Worm (Caenorhabditis elegans) whole organism, L1 larva: ENCODE results near the gene atgl-1.

Experiments
- C16A3.4 ChIP-seq: fragments of 150-350 bp; optimal IDR thresholded peaks from 2 replicates; lab custom pipeline; 2014; ENCODE audit warnings: missing biosample characterization, missing genetic modification characterization
- C34B4.2 ChIP-seq: sonication (generic microtip); optimal IDR thresholded peaks from 2 replicates; lab custom pipeline; 2017; ENCODE audit warnings: mild to moderate bottlenecking, missing genetic modification characterization, missing compliant biosample characterization
- F16B12.6 ChIP-seq: fragments of 150-350 bp; optimal IDR thresholded peaks from 2 replicates; lab custom pipeline; 2014; ENCODE audit warnings: missing biosample characterization, missing genetic modification characterization
- ceh-88 ChIP-seq: fragments of 200-800 bp; sonication (Bioruptor generic); IDR thresholded peaks from 2 replicates; pipeline ENCODE4 v1.3.6; 2022; ENCODE audit warnings: missing genetic modification characterization, missing compliant biosample characterization
- ces-1 ChIP-seq: fragments of 150-350 bp; optimal IDR thresholded peaks from 2 replicates; lab custom pipeline; 2014; ENCODE audit warnings: missing biosample characterization, missing genetic modification reagents, missing genetic modification characterization
- dpl-1 ChIP-seq, 3 experiments: fragments of 150-350 bp in 2 of 3; sonication (generic microtip) in 1 of 3; optimal IDR thresholded peaks; 2 replicates each; lab custom pipeline; 2014 to 2017; ENCODE audit warnings: missing biosample characterization in 3 of 3, missing genetic modification characterization in 3 of 3, missing genetic modification reagents in 3 of 3
- efl-1 ChIP-seq, 4 experiments: fragments of 150-350 bp; optimal IDR thresholded peaks in 3 of 4; peaks in 1 of 4; 1 replicate in 1 of 4; 2 replicates in 3 of 4; lab custom pipeline; 2014; ENCODE audit warnings: missing biosample characterization in 2 of 4, missing genetic modification characterization in 2 of 4, missing genetic modification reagents in 2 of 4
- fos-1 ChIP-seq: fragments of 150-350 bp; optimal IDR thresholded peaks from 2 replicates; lab custom pipeline; 2014; ENCODE audit warnings: missing biosample characterization, missing genetic modification characterization
- hpl-2 ChIP-seq: fragments of 150-350 bp; optimal IDR thresholded peaks from 2 replicates; lab custom pipeline; 2014; ENCODE audit warnings: missing biosample characterization, missing genetic modification reagents, missing genetic modification characterization
- jun-1 ChIP-seq: fragments of 150-350 bp; optimal IDR thresholded peaks from 2 replicates; lab custom pipeline; 2014; ENCODE audit warnings: missing biosample characterization, missing genetic modification reagents, missing genetic modification characterization
- lin-13 ChIP-seq: fragments of 150-350 bp; optimal IDR thresholded peaks from 2 replicates; lab custom pipeline; 2014; ENCODE audit warnings: missing biosample characterization, missing genetic modification reagents, missing genetic modification characterization
- lin-14 ChIP-seq: fragments of 200-800 bp; sonication (Bioruptor generic); optimal IDR thresholded peaks from 2 replicates; lab custom pipeline; 2018; ENCODE audit warnings: mild to moderate bottlenecking, missing genetic modification characterization, moderate library complexity, missing compliant biosample characterization
- lin-15B ChIP-seq: fragments of 150-350 bp; sonication (generic microtip); optimal IDR thresholded peaks from 3 replicates; lab custom pipeline; 2014; ENCODE audit warnings: missing biosample characterization, missing genetic modification characterization
- lin-35 ChIP-seq, 2 experiments: fragments of 150-350 bp; optimal IDR thresholded peaks; 2 replicates each; lab custom pipeline; 2014; ENCODE audit warnings: missing biosample characterization in 2 of 2, missing genetic modification characterization in 2 of 2, missing genetic modification reagents in 2 of 2
- lin-39 ChIP-seq: fragments of 150-350 bp; optimal IDR thresholded peaks from 2 replicates; lab custom pipeline; 2014; ENCODE audit warnings: missing biosample characterization, missing genetic modification reagents, missing genetic modification characterization
- lir-3 ChIP-seq: sonication (generic microtip); optimal IDR thresholded peaks from 2 replicates; lab custom pipeline; 2016; ENCODE audit warnings: mild to moderate bottlenecking, missing genetic modification characterization, moderate library complexity, missing compliant biosample characterization; ENCODE audit not compliant: poor library complexity
- lsy-2 ChIP-seq, 2 experiments: fragments of 150-350 bp; optimal IDR thresholded peaks; 2 replicates each; lab custom pipeline; 2014; ENCODE audit warnings: missing biosample characterization in 2 of 2, missing genetic modification characterization in 2 of 2
- mab-9 ChIP-seq: fragments of 200-800 bp; sonication (Bioruptor generic); IDR thresholded peaks from 2 replicates; pipeline ENCODE4 v1.3.6; 2022; ENCODE audit warnings: missing genetic modification reagents, missing genetic modification characterization, missing compliant biosample characterization
- mef-2 ChIP-seq: fragments of 150-350 bp; optimal IDR thresholded peaks from 2 replicates; lab custom pipeline; 2014; ENCODE audit warnings: missing biosample characterization, missing genetic modification characterization
- mep-1 ChIP-seq: fragments of 150-350 bp; optimal IDR thresholded peaks from 2 replicates; lab custom pipeline; 2014; ENCODE audit warnings: missing biosample characterization, missing genetic modification characterization
- nhr-11 ChIP-seq: fragments of 150-350 bp; optimal IDR thresholded peaks from 2 replicates; lab custom pipeline; 2014; ENCODE audit warnings: missing biosample characterization, missing genetic modification characterization
- nhr-19 ChIP-seq: fragments of 200-800 bp; sonication (Bioruptor generic); conservative IDR thresholded peaks from 2 replicates; pipeline ENCODE4 v1.3.6; 2022; ENCODE audit warnings: missing genetic modification characterization, missing compliant biosample characterization
- nhr-20 ChIP-seq: sonication (generic microtip); optimal IDR thresholded peaks from 2 replicates; lab custom pipeline; 2016; ENCODE audit warnings: mild to moderate bottlenecking, missing genetic modification characterization, missing compliant biosample characterization
- nhr-47 ChIP-seq: sonication (generic microtip); optimal IDR thresholded peaks from 2 replicates; lab custom pipeline; 2016; ENCODE audit warnings: mild to moderate bottlenecking, missing genetic modification characterization, moderate library complexity, missing compliant biosample characterization
- nhr-71 ChIP-seq: sonication (generic microtip); optimal IDR thresholded peaks from 2 replicates; lab custom pipeline; 2016; ENCODE audit warnings: mild to moderate bottlenecking, missing genetic modification characterization, moderate library complexity, missing compliant biosample characterization
- pqm-1 ChIP-seq: sonication (generic microtip); optimal IDR thresholded peaks from 3 replicates; lab custom pipeline; 2017; ENCODE audit warnings: missing biosample characterization, missing genetic modification characterization
- rnt-1 ChIP-seq: sonication (generic microtip); optimal IDR thresholded peaks from 2 replicates; lab custom pipeline; 2016; ENCODE audit warnings: mild to moderate bottlenecking, missing genetic modification characterization, moderate library complexity, missing compliant biosample characterization
- skn-1 ChIP-seq: fragments of 150-350 bp; optimal IDR thresholded peaks from 2 replicates; lab custom pipeline; 2014; ENCODE audit warnings: missing biosample characterization, missing genetic modification characterization
- snu-23 ChIP-seq: sonication (generic microtip); optimal IDR thresholded peaks from 2 replicates; lab custom pipeline; 2016; ENCODE audit warnings: missing genetic modification characterization, missing compliant biosample characterization
- sox-4 ChIP-seq: sonication (generic microtip); optimal IDR thresholded peaks from 2 replicates; lab custom pipeline; 2016; ENCODE audit warnings: missing genetic modification characterization, missing compliant biosample characterization
- sup-37 ChIP-seq: fragments of 200-800 bp; sonication (Bioruptor generic); optimal IDR thresholded peaks from 2 replicates; lab custom pipeline; 2018; ENCODE audit warnings: mild to moderate bottlenecking, missing genetic modification characterization, missing compliant biosample characterization
- swsn-7 ChIP-seq: sonication (generic microtip); optimal IDR thresholded peaks from 2 replicates; lab custom pipeline; 2016; ENCODE audit warnings: missing genetic modification characterization, missing compliant biosample characterization
- tbx-2 ChIP-seq: sonication (generic microtip); optimal IDR thresholded peaks from 2 replicates; lab custom pipeline; 2016; ENCODE audit warnings: missing genetic modification characterization, missing compliant biosample characterization
- unc-30 ChIP-seq: sonication (generic microtip); optimal IDR thresholded peaks from 2 replicates; lab custom pipeline; 2017; ENCODE audit warnings: missing biosample characterization, missing genetic modification characterization
- unc-62 ChIP-seq: fragments of 150-350 bp; optimal IDR thresholded peaks from 2 replicates; lab custom pipeline; 2014; ENCODE audit warnings: missing biosample characterization, missing genetic modification reagents, missing genetic modification characterization
- xbp-1 ChIP-seq: sonication (generic microtip); optimal IDR thresholded peaks from 2 replicates; lab custom pipeline; 2016; ENCODE audit warnings: missing genetic modification characterization, missing compliant biosample characterization
- zip-4 ChIP-seq: fragments of 200-800 bp; sonication (Bioruptor generic); optimal IDR thresholded peaks from 2 replicates; lab custom pipeline; 2018; ENCODE audit warnings: mild to moderate bottlenecking, missing genetic modification characterization, moderate library complexity, missing compliant biosample characterization
- ztf-11 ChIP-seq, 2 experiments: sonication (generic microtip); optimal IDR thresholded peaks; 2 replicates each; lab custom pipeline; 2016 to 2017; ENCODE audit warnings: missing genetic modification characterization in 2 of 2, missing biosample characterization in 1 of 2, missing compliant biosample characterization in 1 of 2
- ztf-4 ChIP-seq: fragments of 150-350 bp; optimal IDR thresholded peaks from 2 replicates; lab custom pipeline; 2014; ENCODE audit warnings: missing biosample characterization, missing genetic modification characterization

atgl-1 gene

DNA sequence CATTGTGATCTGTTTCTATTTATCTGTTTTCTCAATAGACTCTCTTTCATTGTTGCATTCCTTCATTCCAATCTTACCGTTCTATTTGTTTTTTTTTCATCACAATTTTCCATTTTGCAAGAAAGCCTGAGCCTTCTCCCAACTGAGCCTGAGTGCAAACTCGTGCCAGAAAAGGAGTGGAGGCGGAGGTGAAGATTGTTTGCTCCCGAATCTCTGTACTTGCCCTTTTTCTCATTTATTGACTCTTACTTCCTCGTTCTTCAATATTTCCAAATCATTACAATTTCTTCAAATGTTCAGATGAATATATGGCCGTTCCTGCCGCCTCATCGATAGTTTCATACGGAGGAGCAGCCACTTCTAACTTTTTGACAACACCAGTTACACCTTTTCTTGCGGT, 12.4 kb downstream of the atgl-1 start, which contains the start of gene let-756:
TSS of gene let-756 (plus strand) at position 301 of the 400 bp plus-strand sequence.
- TF ChIP-seq ces-1 (GFP tag; lab: Kevin White, UChicago), result no peak
- TF ChIP-seq, all 84 proteins: peak for 0

DNA sequence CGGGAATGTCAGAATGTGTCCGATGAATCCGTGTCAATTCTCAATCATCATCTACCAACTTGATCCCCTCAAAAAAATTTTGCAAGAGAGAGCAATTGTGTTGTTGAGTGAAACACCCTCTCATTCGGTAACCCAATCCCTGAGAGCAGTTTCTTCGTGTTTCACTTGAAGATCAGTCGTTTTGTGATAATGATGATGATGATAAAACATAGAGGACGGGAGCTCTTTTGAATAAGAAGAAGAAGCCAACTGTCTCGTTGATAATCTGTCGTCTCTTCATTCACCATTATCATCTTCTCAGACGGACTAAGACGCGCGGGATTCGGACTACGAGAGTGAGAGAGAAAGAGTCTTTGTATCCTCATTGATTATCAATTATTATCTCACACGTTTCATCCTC, 14.1 kb downstream of the atgl-1 start:
- TF ChIP-seq skn-1 (tag; lab: Kevin White, UChicago) (peak; percentile 29), nhr-20 (tag; lab: Kevin White, UChicago) (peak; percentile 30), rnt-1 (tag; lab: Kevin White, UChicago) (peak; percentile 65), jun-1 (tag; lab: Kevin White, UChicago) (no peak), lin-39 (tag; lab: Kevin White, UChicago) (no peak), mep-1 (tag; lab: Kevin White, UChicago) (peak; percentile 10), lsy-2 (tag; optimal IDR thresholded peaks at IDR 0.05; lab: Kevin White, UChicago) (peak; percentile 43 to 57), snu-23 (GFP tag; lab: Kevin White, UChicago) (peak; percentile 63), lin-14 (GFP tag; lab: Kevin White, UChicago) (peak; percentile 71), nhr-19 (peak; percentile 39), unc-30 (tag; lab: Kevin White, UChicago) (no peak), lir-3 (tag; lab: Kevin White, UChicago) (peak; percentile 4), C16A3.4 (tag; lab: Kevin White, UChicago) (peak; percentile 4), mab-9 (GFP tag; lab: Robert Waterston, UW) (no peak), C34B4.2 (no peak), lin-13 (GFP tag; lab: Kevin White, UChicago) (no peak), ztf-11 (tag; optimal IDR thresholded peaks at IDR 0.05; lab: Kevin White, UChicago) (no peak), nhr-71 (tag; lab: Kevin White, UChicago) (peak; percentile 80), ztf-4 (peak; percentile 36), pqm-1 (no peak)

DNA sequence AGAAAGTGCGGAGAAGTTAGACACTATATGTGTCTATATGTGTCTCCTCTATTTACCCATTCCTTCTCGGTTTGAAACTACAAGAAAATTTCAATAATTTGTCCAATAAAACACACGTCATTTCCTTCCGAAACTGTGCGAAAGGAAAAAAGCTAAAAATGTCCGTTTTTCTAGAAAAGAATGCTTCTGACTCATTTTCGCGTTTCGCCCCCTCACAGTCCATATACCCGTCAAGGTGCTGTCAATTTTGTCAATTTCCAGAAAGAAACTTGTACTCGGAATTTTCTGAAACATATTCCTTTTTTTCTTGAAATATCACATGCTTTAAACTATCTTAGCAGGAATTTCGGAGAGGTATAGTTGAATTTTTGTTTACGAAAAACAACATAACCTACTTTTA, 16.4 kb downstream of the atgl-1 start:
- TF ChIP-seq dpl-1 (GFP tag; optimal IDR thresholded peaks at IDR 0.05; lab: Kevin White, UChicago) (no peak), unc-62 (GFP tag; lab: Kevin White, UChicago) (no peak)

DNA sequence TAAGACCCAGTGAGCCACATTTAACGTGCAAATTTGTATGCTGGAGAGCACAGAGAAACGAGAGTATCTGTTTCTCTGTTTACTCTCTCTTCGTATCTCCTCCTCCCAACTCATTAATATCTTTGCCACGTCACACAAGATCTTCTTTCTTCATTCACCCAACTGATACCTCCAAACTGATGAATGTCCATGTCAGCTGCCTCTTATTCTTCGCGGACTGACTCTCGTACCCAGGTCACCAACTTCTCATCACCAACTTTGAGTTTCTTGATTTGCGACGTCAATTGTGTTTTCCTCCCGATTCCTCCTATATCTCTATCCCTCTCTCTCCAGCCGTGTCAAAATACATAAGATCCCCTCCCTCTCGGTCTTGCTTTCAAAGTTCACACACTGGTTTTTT, 16.9 kb downstream of the atgl-1 start:
- TF ChIP-seq efl-1 (optimal IDR thresholded peaks at IDR 0.05; lab: Kevin White, UChicago) (peak in 1 of 2 experiments; percentile 11), efl-1 (GFP tag; optimal IDR thresholded peaks at IDR 0.05 in 1 of 2; lab: Kevin White, UChicago) (peak in 1 of 2 experiments; percentile 49), lin-13 (GFP tag; lab: Kevin White, UChicago) (peak; percentile 60), lin-35 (GFP tag; optimal IDR thresholded peaks at IDR 0.05; lab: Kevin White, UChicago) (peak in 1 of 2 experiments; percentile 14), sup-37 (GFP tag; lab: Kevin White, UChicago) (peak; percentile 23), swsn-7 (tag; lab: Kevin White, UChicago) (peak; percentile 43), zip-4 (GFP tag; lab: Kevin White, UChicago) (no peak), fos-1 (tag; lab: Kevin White, UChicago) (no peak), snu-23 (GFP tag; lab: Kevin White, UChicago) (peak; percentile 67), lir-3 (tag; lab: Kevin White, UChicago) (peak; percentile 40), rnt-1 (tag; lab: Kevin White, UChicago) (peak; percentile 86), lin-14 (GFP tag; lab: Kevin White, UChicago) (peak; percentile 56), F16B12.6 (tag; lab: Kevin White, UChicago) (no peak), sox-4 (tag; lab: Kevin White, UChicago) (no peak), C34B4.2 (no peak), tbx-2 (tag; lab: Kevin White, UChicago) (peak; percentile 54), hpl-2 (GFP tag; lab: Kevin White, UChicago) (no peak), nhr-71 (tag; lab: Kevin White, UChicago) (peak; percentile 91), lin-39 (tag; lab: Kevin White, UChicago) (peak; percentile 57), lin-15B (tag; lab: Kevin White, UChicago) (no peak), nhr-11 (peak; percentile 58), xbp-1 (peak; percentile 78), ceh-88 (GFP tag; lab: Robert Waterston, UW) (peak; percentile 13; the same call in 1 of the 2 replicates), lsy-2 (tag; optimal IDR thresholded peaks at IDR 0.05; lab: Kevin White, UChicago) (peak; percentile 22 to 51), nhr-19 (peak; percentile 73), nhr-20 (tag; lab: Kevin White, UChicago) (peak; percentile 18), nhr-47 (peak; percentile 32), mef-2 (tag; lab: Kevin White, UChicago) (no peak)
